Worm (Caenorhabditis elegans): Measurements from ENCODE around the gene nas-22.

DNA sequence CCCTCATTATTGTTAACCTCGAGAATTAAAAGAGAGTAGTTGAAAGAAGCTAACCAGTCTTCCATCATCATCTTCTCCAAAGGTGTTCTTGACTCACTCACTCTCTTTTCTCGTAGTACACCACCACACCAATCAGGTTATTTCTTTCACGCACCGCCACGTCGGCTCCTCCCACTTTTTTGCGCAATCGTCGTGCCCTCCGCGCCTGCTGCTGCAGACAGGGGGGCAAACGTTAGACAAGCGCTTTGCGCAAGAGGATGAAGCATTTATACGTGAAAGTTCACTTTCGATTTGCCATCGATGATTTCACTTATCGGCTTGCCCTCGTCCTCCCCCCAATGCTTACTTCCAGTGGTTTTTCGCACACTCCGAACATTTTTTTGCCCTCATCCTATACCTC lies 50.8 kb downstream of the nas-22 start:
- TF ChIP-seq klf-2 (GFP tag; conservative IDR thresholded peaks at IDR 0.05): no peak
- TF ChIP-seq cog-1 (tag; optimal IDR thresholded peaks at IDR 0.05): no peak
- no peak for TF ChIP-seq flt-1 (GFP tag; IDR thresholded peaks at IDR 0.05)
